Worm (Caenorhabditis elegans): ENCODE results near the gene C24A3.2.

The C24A3.2 gene

DNA sequence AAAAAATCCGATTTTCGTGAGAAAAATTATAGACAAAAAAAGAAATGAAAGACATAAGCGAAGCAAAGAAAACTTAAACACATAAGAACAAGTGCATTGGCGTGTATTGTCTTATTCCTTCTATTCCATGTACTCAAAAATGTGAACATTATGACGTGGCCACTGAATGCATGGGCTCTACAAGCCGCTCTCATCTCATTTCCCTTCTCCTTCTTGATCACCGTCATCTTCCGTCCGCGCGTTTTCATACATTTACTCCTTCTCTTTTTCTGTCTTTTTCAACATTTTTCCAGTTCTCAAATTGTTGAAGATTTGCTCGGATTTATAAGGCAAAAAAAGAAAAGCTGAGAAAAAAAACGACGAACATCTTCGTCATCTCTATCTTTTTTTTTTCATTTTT is 17.2 kb downstream of the C24A3.2 start:
- TF ChIP-seq lim-6 (tag; optimal IDR thresholded peaks at IDR 0.05) = no peak
- TF ChIP-seq mec-3 (tag; optimal IDR thresholded peaks at IDR 0.05; ENCODE audit: borderline replicate concordance) = no peak
- no peak for TF ChIP-seq tbx-7 (tag; optimal IDR thresholded peaks at IDR 0.05)
- no peak for TF ChIP-seq pha-2 (tag; optimal IDR thresholded peaks at IDR 0.05)
- TF ChIP-seq elt-4 (tag; optimal IDR thresholded peaks at IDR 0.05) = no peak
- no peak for TF ChIP-seq hlh-13 (GFP tag; optimal IDR thresholded peaks at IDR 0.05)
- TF ChIP-seq elt-2 (tag; optimal IDR thresholded peaks at IDR 0.05) = no peak
- no peak for TF ChIP-seq nfya-1 (tag; optimal IDR thresholded peaks at IDR 0.05)
- no peak for TF ChIP-seq ceh-18 (tag; optimal IDR thresholded peaks at IDR 0.05)
- no peak for TF ChIP-seq F13H6.1 (tag; optimal IDR thresholded peaks at IDR 0.05)
- TF ChIP-seq ceh-45 (GFP tag; IDR thresholded peaks at IDR 0.05) = no peak
- TF ChIP-seq lin-11 (tag; optimal IDR thresholded peaks at IDR 0.05) = no peak
- TF ChIP-seq hlh-6 (tag; optimal IDR thresholded peaks at IDR 0.05) = no peak

DNA sequence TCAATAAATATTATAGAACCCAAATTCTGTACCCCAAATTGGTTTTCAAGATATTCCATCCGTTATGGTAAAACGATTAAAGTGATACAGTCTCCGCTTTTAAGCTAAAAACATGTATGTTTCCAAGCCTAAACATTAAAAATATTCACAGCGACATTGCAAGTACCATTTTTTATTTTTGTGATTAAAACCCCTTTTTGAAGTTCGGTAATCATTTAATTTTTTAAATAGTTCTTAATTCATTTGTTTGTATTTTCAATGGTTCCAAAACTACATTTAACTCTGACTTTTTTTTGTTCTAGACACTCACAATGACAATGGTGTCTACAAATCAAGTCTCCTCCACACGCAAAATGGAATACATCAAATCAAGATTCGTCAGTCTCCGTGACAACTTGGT is 18.1 kb downstream of the C24A3.2 start, which contains the start of gene T25B6.4:
Gene T25B6.4 (plus strand): TSS at position 301 of the 400 bp plus-strand sequence.
- TF ChIP-seq ahr-1 (tag; optimal IDR thresholded peaks at IDR 0.05) (no peak), hlh-15 (tag; optimal IDR thresholded peaks at IDR 0.05) (no peak), dve-1 (tag; optimal IDR thresholded peaks at IDR 0.05) (no peak), nfya-1 (tag; optimal IDR thresholded peaks at IDR 0.05) (no peak), ceh-22 (tag; optimal IDR thresholded peaks at IDR 0.05) (no peak), F13H6.1 (tag; optimal IDR thresholded peaks at IDR 0.05) (no peak), hlh-8 (tag; optimal IDR thresholded peaks at IDR 0.05) (no peak), rnt-1 (tag; optimal IDR thresholded peaks at IDR 0.05) (no peak)

DNA sequence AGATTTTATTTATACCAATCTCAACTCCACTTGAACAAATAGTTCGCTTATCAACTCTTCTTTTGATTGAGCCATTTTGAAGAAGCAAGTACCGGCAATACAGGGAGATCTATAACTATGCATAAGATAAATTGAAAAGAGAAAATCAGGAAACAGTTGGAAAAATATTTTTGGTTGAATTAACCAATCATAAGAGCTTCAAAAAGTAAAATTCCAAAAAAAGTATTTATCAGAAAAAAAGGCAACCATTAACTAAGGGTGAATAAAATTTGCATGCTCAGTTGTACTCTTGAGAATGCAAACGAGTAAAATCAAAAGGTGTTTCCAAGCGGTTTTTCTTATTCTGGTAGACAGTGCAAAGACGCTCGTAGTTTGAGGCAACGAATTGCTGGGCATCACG is 24.3 kb downstream of the C24A3.2 start, which contains the start of gene T25B6.5:
Gene T25B6.5 (minus strand): TSS at position 101 of the 400 bp plus-strand sequence.
- TF ChIP-seq ttx-3 (tag; optimal IDR thresholded peaks at IDR 0.05) (no peak), ceh-2 (tag; optimal IDR thresholded peaks at IDR 0.05) (no peak), pros-1 (tag; optimal IDR thresholded peaks at IDR 0.05) (no peak), gmeb-2 (tag; optimal IDR thresholded peaks at IDR 0.05) (no peak), ceh-48 (tag; optimal IDR thresholded peaks at IDR 0.05) (no peak), dve-1 (tag; optimal IDR thresholded peaks at IDR 0.05) (no peak), tbx-2 (tag; optimal IDR thresholded peaks at IDR 0.05) (no peak), nhr-232 (tag; optimal IDR thresholded peaks at IDR 0.05) (no peak), syd-9 (tag; optimal IDR thresholded peaks at IDR 0.05) (no peak), sdc-2 (tag; optimal IDR thresholded peaks at IDR 0.05) (no peak), dmd-4 (tag; optimal IDR thresholded peaks at IDR 0.05; ENCODE audit: borderline replicate concordance) (no peak), Y22D7AL.16 (tag; optimal IDR thresholded peaks at IDR 0.05) (no peak), rnt-1 (tag; optimal IDR thresholded peaks at IDR 0.05) (no peak), K09A11.1 (tag; optimal IDR thresholded peaks at IDR 0.05; ENCODE audit: insufficient read depth) (no peak), lin-11 (tag; optimal IDR thresholded peaks at IDR 0.05) (no peak), ceh-6 (GFP tag; optimal IDR thresholded peaks at IDR 0.05) (no peak), hlh-15 (tag; optimal IDR thresholded peaks at IDR 0.05) (no peak), sox-4 (tag; optimal IDR thresholded peaks at IDR 0.05) (no peak), hlh-6 (tag; optimal IDR thresholded peaks at IDR 0.05) (no peak), ref-2 (tag; optimal IDR thresholded peaks at IDR 0.05) (no peak)

DNA sequence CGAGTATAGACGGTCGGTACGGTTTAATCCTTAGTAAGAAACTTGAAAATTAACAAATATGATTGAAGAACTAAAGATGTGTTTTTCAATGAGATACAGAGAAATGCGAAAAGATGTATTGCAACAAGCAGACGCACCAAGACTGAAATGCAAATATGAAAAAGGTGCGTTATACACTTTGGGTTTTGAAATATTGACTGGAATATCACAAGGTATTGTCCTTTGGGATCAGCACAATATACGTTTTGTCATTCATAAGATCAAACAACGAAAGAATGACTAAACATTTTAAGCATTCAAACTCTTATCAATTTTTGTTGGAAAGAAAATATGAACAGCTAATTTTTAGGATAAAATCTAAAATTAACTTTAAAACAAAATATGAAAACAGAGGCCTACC is 25.5 kb downstream of the C24A3.2 start, which contains the start of gene T25B6.6:
Gene T25B6.6 (minus strand): TSS at position 101 of the 400 bp plus-strand sequence.
- TF ChIP-seq pat-9 (tag; optimal IDR thresholded peaks at IDR 0.05) (no peak), dmd-4 (tag; optimal IDR thresholded peaks at IDR 0.05; ENCODE audit: borderline replicate concordance) (no peak), hlh-13 (GFP tag; optimal IDR thresholded peaks at IDR 0.05) (no peak), mec-3 (tag; optimal IDR thresholded peaks at IDR 0.05; ENCODE audit: borderline replicate concordance) (no peak), hlh-15 (tag; optimal IDR thresholded peaks at IDR 0.05) (no peak), unc-55 (GFP tag; optimal IDR thresholded peaks at IDR 0.05) (no peak), nhr-11 (tag; optimal IDR thresholded peaks at IDR 0.05) (no peak), che-1 (tag; optimal IDR thresholded peaks at IDR 0.05) (no peak), sox-4 (tag; optimal IDR thresholded peaks at IDR 0.05) (no peak)

Data from whole organism, late embryonic.